Fruit fly (Drosophila melanogaster) whole organism, embryonic: ENCODE data around the gene dlg1.

Experiments
- CG10209 ChIP-seq: fragments of 200-800 bp; sonication (Bioruptor generic); optimal IDR thresholded peaks from 3 replicates; lab custom pipeline; 2017; ENCODE audit warnings: missing biosample characterization, mild to moderate bottlenecking, missing genetic modification characterization, missing genetic modification reagents
- CG13296 ChIP-seq: fragments of 200-800 bp; sonication (Bioruptor generic); optimal IDR thresholded peaks from 3 replicates; lab custom pipeline; 2018; ENCODE audit warnings: missing biosample characterization, mild to moderate bottlenecking, missing genetic modification characterization
- CG14441 ChIP-seq: fragments of 200-800 bp; sonication (Bioruptor generic); IDR thresholded peaks from 2 replicates; pipeline ENCODE4 v1.3.6; 2022; ENCODE audit warnings: missing biosample characterization, missing genetic modification characterization
- CG14667 ChIP-seq: fragments of 200-800 bp; sonication (Bioruptor generic); IDR thresholded peaks from 2 replicates; pipeline ENCODE4 v1.3.6; 2022; ENCODE audit warnings: missing biosample characterization, missing genetic modification characterization
- CG15696 ChIP-seq: fragments of 200-800 bp; sonication (Bioruptor generic); optimal IDR thresholded peaks from 2 replicates; lab custom pipeline; 2019; ENCODE audit warnings: missing biosample characterization, mild to moderate bottlenecking, missing genetic modification characterization, moderate library complexity
- CG1602 ChIP-seq: fragments of 200-800 bp; sonication (Bioruptor generic); optimal IDR thresholded peaks from 3 replicates; lab custom pipeline; 2016; ENCODE audit warnings: missing biosample characterization, missing genetic modification characterization
- CG16779 ChIP-seq: fragments of 200-800 bp; sonication (Bioruptor generic); IDR thresholded peaks from 2 replicates; pipeline ENCODE4 v1.3.6; 2022; ENCODE audit warnings: missing biosample characterization, missing genetic modification characterization
- CG18011 ChIP-seq: fragments of 200-800 bp; sonication (Bioruptor generic); optimal IDR thresholded peaks from 2 replicates; lab custom pipeline; 2017; ENCODE audit warnings: missing biosample characterization, missing genetic modification characterization, mild to moderate bottlenecking, moderate library complexity, missing genotype
- CG1832 ChIP-seq: fragments of 200-800 bp; sonication (Bioruptor generic); optimal IDR thresholded peaks from 2 replicates; lab custom pipeline; 2017; ENCODE audit warnings: missing biosample characterization, mild to moderate bottlenecking, missing genetic modification characterization, inconsistent platforms
- CG2678 ChIP-seq: fragments of 200-800 bp; sonication (Bioruptor generic); optimal IDR thresholded peaks from 3 replicates; lab custom pipeline; 2019; ENCODE audit warnings: missing biosample characterization, mild to moderate bottlenecking, missing genetic modification characterization, moderate library complexity
- CG3407 ChIP-seq: fragments of 200-800 bp; sonication (Bioruptor generic); optimal IDR thresholded peaks from 2 replicates; lab custom pipeline; 2018; ENCODE audit warnings: missing biosample characterization, mild to moderate bottlenecking, missing genetic modification characterization
- CG4707 ChIP-seq: fragments of 200-800 bp; sonication (Bioruptor generic); optimal IDR thresholded peaks from 2 replicates; lab custom pipeline; 2018; ENCODE audit warnings: missing biosample characterization, mild to moderate bottlenecking, missing genetic modification characterization, moderate library complexity
- CG6791 ChIP-seq: fragments of 200-800 bp; sonication (Bioruptor generic); IDR thresholded peaks from 3 replicates; pipeline ENCODE4 v1.3.6; 2022; ENCODE audit warnings: missing biosample characterization, missing genetic modification characterization; ENCODE audit not compliant: partially characterized antibody
- CG6813 ChIP-seq: fragments of 200-800 bp; sonication (Bioruptor generic); optimal IDR thresholded peaks from 2 replicates; lab custom pipeline; 2017; ENCODE audit warnings: missing biosample characterization, missing genetic modification characterization, mild to moderate bottlenecking, moderate library complexity, missing genetic modification reagents
- CG7928 ChIP-seq: fragments of 200-800 bp; sonication (Bioruptor generic); optimal IDR thresholded peaks from 2 replicates; lab custom pipeline; 2017; ENCODE audit warnings: missing biosample characterization, mild to moderate bottlenecking, missing genetic modification characterization
- CG8290 ChIP-seq, 3 experiments: fragments of 200-800 bp; sonication (Bioruptor generic); optimal IDR thresholded peaks; 2 replicates each; lab custom pipeline; 2016 to 2019; ENCODE audit warnings: missing biosample characterization in 3 of 3, missing genetic modification characterization in 3 of 3, mild to moderate bottlenecking in 2 of 3, moderate library complexity in 1 of 3
- Camta ChIP-seq: fragments of 200-800 bp; sonication (Bioruptor generic); optimal IDR thresholded peaks from 2 replicates; lab custom pipeline; 2016; ENCODE audit warnings: missing biosample characterization, missing genetic modification characterization
- CrebB ChIP-seq: fragments of 200-800 bp; sonication (Bioruptor generic); optimal IDR thresholded peaks from 3 replicates; lab custom pipeline; 2018; ENCODE audit warnings: missing biosample characterization, mild to moderate bottlenecking, missing genetic modification characterization
- Dek ChIP-seq: fragments of 200-800 bp; sonication (Bioruptor generic); optimal IDR thresholded peaks from 3 replicates; lab custom pipeline; 2019; ENCODE audit warnings: missing biosample characterization, mild to moderate bottlenecking, missing genetic modification characterization, moderate library complexity
- Doc2 ChIP-seq: fragments of 200-800 bp; sonication (Bioruptor generic); IDR thresholded peaks from 2 replicates; pipeline ENCODE4 v1.3.6; 2022; ENCODE audit warnings: missing biosample characterization, missing genetic modification characterization
- Doc3 ChIP-seq: fragments of 200-800 bp; sonication (Bioruptor generic); IDR thresholded peaks from 3 replicates; pipeline ENCODE4 v1.3.6; 2022; ENCODE audit warnings: missing biosample characterization, missing genetic modification characterization; ENCODE audit not compliant: partially characterized antibody
- Eip74EF ChIP-seq, 2 experiments: fragments of 200-800 bp in 1 of 2; fragments of >200 bp in 1 of 2; sonication (Bioruptor generic) in 1 of 2; optimal IDR thresholded peaks; 2 replicates each; lab custom pipeline; 2017 to 2019; ENCODE audit warnings: missing biosample characterization in 2 of 2, missing genetic modification characterization in 2 of 2, mild to moderate bottlenecking in 1 of 2, moderate library complexity in 1 of 2
- Fer1 ChIP-seq: fragments of 200-800 bp; sonication (Bioruptor generic); optimal IDR thresholded peaks from 2 replicates; lab custom pipeline; 2017; ENCODE audit warnings: missing biosample characterization, mild to moderate bottlenecking, missing genetic modification characterization
- Gug ChIP-seq: fragments of 200-800 bp; sonication (Bioruptor generic); IDR thresholded peaks from 4 replicates; pipeline ENCODE4 v1.3.6; 2022; ENCODE audit warnings: missing biosample characterization, missing genetic modification characterization
- H15 ChIP-seq: fragments of 200-800 bp; sonication (Bioruptor generic); IDR thresholded peaks from 3 replicates; pipeline ENCODE4 v1.3.6; 2022; ENCODE audit warnings: missing biosample characterization, missing genetic modification characterization
- Lhr ChIP-seq: fragments of 200-800 bp; sonication (Bioruptor generic); optimal IDR thresholded peaks from 3 replicates; lab custom pipeline; 2017; ENCODE audit warnings: mild to moderate bottlenecking, missing biosample characterization, missing genetic modification reagents, missing genetic modification characterization
- Med ChIP-seq: fragments of 200-800 bp; sonication (Bioruptor generic); peaks from one replicate; lab custom pipeline; 2016; ENCODE audit warnings: missing biosample characterization, missing genetic modification characterization, mild to moderate bottlenecking, inconsistent platforms, moderate library complexity
- Meics ChIP-seq: fragments of 200-800 bp; sonication (Bioruptor generic); optimal IDR thresholded peaks from 2 replicates; lab custom pipeline; 2017; ENCODE audit warnings: missing biosample characterization, mild to moderate bottlenecking, missing genetic modification characterization
- Poxn ChIP-seq: fragments of 200-800 bp; sonication (Bioruptor generic); IDR thresholded peaks from 2 replicates; pipeline ENCODE4 v1.3.6; 2022; ENCODE audit warnings: missing biosample characterization, missing genetic modification characterization
- Rx ChIP-seq: fragments of 200-800 bp; sonication (Bioruptor generic); IDR thresholded peaks from 2 replicates; pipeline ENCODE4 v1.3.6; 2022; ENCODE audit warnings: missing biosample characterization, missing genetic modification characterization
- Tbp ChIP-seq: fragments of >200 bp; optimal IDR thresholded peaks from 2 replicates; lab custom pipeline; 2018; ENCODE audit warnings: missing biosample characterization, missing genetic modification characterization
- abd-A ChIP-seq: fragments of 200-800 bp; sonication (Bioruptor generic); optimal IDR thresholded peaks from 3 replicates; lab custom pipeline; 2019; ENCODE audit warnings: missing biosample characterization, mild to moderate bottlenecking, missing genetic modification characterization, moderate library complexity
- bbx ChIP-seq: fragments of 200-800 bp; sonication (Bioruptor generic); IDR thresholded peaks from 2 replicates; pipeline ENCODE4 v1.3.6; 2022; ENCODE audit warnings: missing biosample characterization, missing genetic modification characterization; ENCODE audit not compliant: partially characterized antibody
- caup ChIP-seq: fragments of 200-800 bp; sonication (Bioruptor generic); optimal IDR thresholded peaks from 3 replicates; lab custom pipeline; 2017; ENCODE audit warnings: missing biosample characterization, mild to moderate bottlenecking, missing genetic modification characterization, moderate library complexity; ENCODE audit not compliant: severe bottlenecking
- chinmo ChIP-seq: fragments of 200-800 bp; sonication (Bioruptor generic); IDR thresholded peaks from 4 replicates; pipeline ENCODE4 v1.3.6; 2022; ENCODE audit warnings: missing biosample characterization, missing genetic modification characterization; ENCODE audit not compliant: partially characterized antibody
- crol ChIP-seq: fragments of 200-800 bp; sonication (Bioruptor generic); IDR thresholded peaks from 2 replicates; pipeline ENCODE4 v1.3.6; 2022; ENCODE audit warnings: missing biosample characterization, missing genetic modification characterization
- cwo ChIP-seq: fragments of 200-800 bp; sonication (Bioruptor generic); optimal IDR thresholded peaks from 3 replicates; lab custom pipeline; 2017; ENCODE audit warnings: missing biosample characterization, missing genetic modification characterization, mild to moderate bottlenecking, moderate library complexity, missing genetic modification reagents
- emc ChIP-seq: fragments of 200-800 bp; sonication (Bioruptor generic); optimal IDR thresholded peaks from 2 replicates; lab custom pipeline; 2016; ENCODE audit warnings: missing biosample characterization, missing genetic modification characterization
- eve ChIP-seq, 2 experiments: fragments of >200 bp; optimal IDR thresholded peaks; 2 replicates each; lab custom pipeline; 2017; ENCODE audit warnings: missing biosample characterization in 2 of 2, missing genetic modification characterization in 2 of 2
- fu2 ChIP-seq: fragments of 200-800 bp; sonication (Bioruptor generic); optimal IDR thresholded peaks from 2 replicates; lab custom pipeline; 2016; ENCODE audit warnings: missing biosample characterization, missing genetic modification characterization
- gce ChIP-seq: fragments of 200-800 bp; sonication (Bioruptor generic); IDR thresholded peaks from 3 replicates; pipeline ENCODE4 v1.3.6; 2022; ENCODE audit warnings: missing biosample characterization, missing genetic modification characterization
- gem ChIP-seq: fragments of 200-800 bp; sonication (Bioruptor generic); optimal IDR thresholded peaks from 2 replicates; lab custom pipeline; 2019; ENCODE audit warnings: missing biosample characterization, mild to moderate bottlenecking, missing genetic modification characterization, moderate library complexity
- gt ChIP-seq: fragments of 200-800 bp; sonication (Bioruptor generic); IDR thresholded peaks from 2 replicates; pipeline ENCODE4 v1.3.6; 2022; ENCODE audit warnings: missing biosample characterization, missing genetic modification characterization
- nmo ChIP-seq: fragments of 200-800 bp; sonication (Bioruptor generic); optimal IDR thresholded peaks from 2 replicates; lab custom pipeline; 2018; ENCODE audit warnings: missing biosample characterization, mild to moderate bottlenecking, missing genetic modification characterization, moderate library complexity
- phol ChIP-seq: fragments of 200-800 bp; sonication (Bioruptor generic); optimal IDR thresholded peaks from 3 replicates; lab custom pipeline; 2018; ENCODE audit warnings: missing biosample characterization, mild to moderate bottlenecking, missing genetic modification characterization, moderate library complexity
- scrt ChIP-seq: fragments of 200-800 bp; sonication (Bioruptor generic); optimal IDR thresholded peaks from 2 replicates; lab custom pipeline; 2018; ENCODE audit warnings: missing biosample characterization, mild to moderate bottlenecking, missing genetic modification characterization, moderate library complexity
- shn ChIP-seq: fragments of 200-800 bp; sonication (Bioruptor generic); optimal IDR thresholded peaks from 3 replicates; lab custom pipeline; 2016; ENCODE audit warnings: missing biosample characterization, missing genetic modification characterization
- sima ChIP-seq: fragments of 200-800 bp; sonication (Bioruptor generic); optimal IDR thresholded peaks from 2 replicates; lab custom pipeline; 2016; ENCODE audit warnings: missing biosample characterization, missing genetic modification characterization
- sug ChIP-seq: fragments of 200-800 bp; optimal IDR thresholded peaks from 2 replicates; lab custom pipeline; 2019; ENCODE audit warnings: missing biosample characterization, mild to moderate bottlenecking, missing genetic modification characterization, moderate library complexity
- usp ChIP-seq: fragments of >200 bp; optimal IDR thresholded peaks from 2 replicates; lab custom pipeline; 2017; ENCODE audit warnings: missing biosample characterization, missing genetic modification characterization

Gene dlg1

DNA sequence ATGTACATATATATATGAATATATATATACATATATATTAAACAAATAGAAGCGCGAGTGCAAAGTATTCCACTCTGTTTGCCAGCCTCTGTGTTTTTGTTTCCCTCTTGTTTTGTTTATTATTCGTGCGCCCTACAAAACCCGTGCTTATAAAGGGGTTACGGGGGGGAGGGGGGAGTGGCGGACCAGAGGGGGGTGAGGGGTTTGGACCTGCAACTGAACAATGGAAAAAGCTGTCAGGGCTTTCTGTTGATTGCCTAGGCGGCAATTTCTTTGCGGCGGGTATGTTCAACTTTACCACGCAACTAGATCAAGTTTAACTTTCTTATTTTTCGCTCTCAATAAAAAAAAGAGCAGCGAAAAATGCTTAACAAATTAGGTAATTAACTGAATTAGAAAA lies 69.8 kb downstream of the dlg1 start (continued):
- TF ChIP-seq gt (GFP tag; lab: Robert Waterston, UW) (no peak), phol (no peak), CG15696 (tag; lab: Kevin White, UChicago) (no peak), fu2 (GFP tag; lab: Kevin White, UChicago) (no peak), sima (GFP tag; lab: Kevin White, UChicago) (no peak), CG1832 (no peak), gem (tag; lab: Kevin White, UChicago) (no peak), emc (GFP tag; lab: Kevin White, UChicago) (no peak), CG3407 (peak; percentile 19), Poxn (GFP tag; lab: Robert Waterston, UW) (no peak), Med (GFP tag; lab: Kevin White, UChicago) (no peak), Gug (GFP tag; lab: Robert Waterston, UW) (no peak), gce (GFP tag; lab: Robert Waterston, UW) (no peak), Dek (no peak), CG1602 (GFP tag; lab: Kevin White, UChicago) (no peak), CG18011 (GFP tag; lab: Kevin White, UChicago) (no peak), chinmo (GFP tag; lab: Robert Waterston, UW) (0 out of 4 replicates have a peak, but pooled peaks have one; percentile 19), Camta (no peak), CG14667 (no peak), usp (GFP tag; lab: Kevin White, UChicago) (no peak), CG4707 (no peak), Meics (no peak), nmo (GFP tag; lab: Kevin White, UChicago) (no peak), crol (GFP tag; lab: Robert Waterston, UW) (peak; percentile 93), CG8290 (GFP tag; optimal IDR thresholded peaks at IDR 0.05; lab: Kevin White, UChicago) (no peak), CG8290 (tag; optimal IDR thresholded peaks at IDR 0.05; lab: Kevin White, UChicago) (peak in 1 of 2 experiments; percentile 19), CG14441 (GFP tag; lab: Robert Waterston, UW) (no peak; the same call in 1 of the 2 replicates), CG10209 (GFP tag; lab: Kevin White, UChicago) (no peak), caup (peak; percentile 3), Doc3 (GFP tag; lab: Robert Waterston, UW) (no peak), abd-A (tag; lab: Kevin White, UChicago) (no peak), Tbp (no peak), H15 (no peak), CG16779 (GFP tag; lab: Robert Waterston, UW) (no peak), Fer1 (GFP tag; lab: Kevin White, UChicago) (peak; percentile 26), CG2678 (peak; percentile 21), CG6813 (peak; percentile 25), CG7928 (no peak), cwo (GFP tag; lab: Kevin White, UChicago) (peak; percentile 19), scrt (no peak), CG13296 (GFP tag; lab: Kevin White, UChicago) (peak; percentile 16), bbx (GFP tag; lab: Robert Waterston, UW) (no peak), Doc2 (GFP tag; lab: Robert Waterston, UW) (no peak), CG6791 (GFP tag; lab: Robert Waterston, UW) (no peak), Lhr (GFP tag; lab: Kevin White, UChicago) (no peak), eve (GFP tag; optimal IDR thresholded peaks at IDR 0.05; lab: Kevin White, UChicago) (no peak), sug (tag; lab: Kevin White, UChicago) (no peak), shn (GFP tag; lab: Kevin White, UChicago) (no peak), Rx (GFP tag; lab: Robert Waterston, UW) (no peak), CrebB (tag; lab: Kevin White, UChicago) (no peak), Eip74EF (GFP tag; optimal IDR thresholded peaks at IDR 0.05; lab: Kevin White, UChicago) (peak in 1 of 2 experiments; percentile 50)
